Fruit fly (Drosophila melanogaster) whole organism, pupa: Measurements from ENCODE around the gene Cp15.

Experiments used
- CG14655 ChIP-seq: fragments of 200-800 bp; sonication (Bioruptor generic); optimal IDR thresholded peaks from 3 replicates; lab custom pipeline; 2017; ENCODE audit warnings: mild to moderate bottlenecking, missing biosample characterization, missing genetic modification reagents, missing genetic modification characterization
- CG15710 ChIP-seq: fragments of 200-800 bp; sonication (Bioruptor generic); optimal IDR thresholded peaks from 2 replicates; lab custom pipeline; 2018; ENCODE audit warnings: missing biosample characterization, mild to moderate bottlenecking, missing genetic modification characterization, moderate library complexity
- CG32121 ChIP-seq: fragments of 200-800 bp; sonication (Bioruptor generic); IDR thresholded peaks from 2 replicates; pipeline ENCODE4 v1.3.6; 2022; ENCODE audit warnings: missing biosample characterization, missing genetic modification characterization
- CG34367 ChIP-seq: fragments of 200-800 bp; sonication (Bioruptor generic); optimal IDR thresholded peaks from 2 replicates; lab custom pipeline; 2018; ENCODE audit warnings: missing biosample characterization, mild to moderate bottlenecking, missing genetic modification characterization
- CG4496 ChIP-seq: fragments of 200-800 bp; sonication (Bioruptor generic); IDR thresholded peaks from 3 replicates; pipeline ENCODE4 v1.3.6; 2022; ENCODE audit warnings: missing biosample characterization, missing genetic modification characterization
- CG8301 ChIP-seq: fragments of 200-800 bp; sonication (Bioruptor generic); optimal IDR thresholded peaks from 2 replicates; lab custom pipeline; 2018; ENCODE audit warnings: missing biosample characterization, mild to moderate bottlenecking, missing genetic modification characterization
- D1 ChIP-seq: fragments of 200-800 bp; sonication (Bioruptor generic); optimal IDR thresholded peaks from 2 replicates; lab custom pipeline; 2018; ENCODE audit warnings: missing biosample characterization, mild to moderate bottlenecking, missing genetic modification characterization, moderate library complexity
- EcR ChIP-seq: fragments of 200-800 bp; sonication (Bioruptor generic); optimal IDR thresholded peaks from 3 replicates; lab custom pipeline; 2019; ENCODE audit warnings: missing biosample characterization, missing genetic modification characterization, mild to moderate bottlenecking, moderate library complexity, missing genetic modification reagents
- Snoo ChIP-seq: fragments of 200-800 bp; sonication (Bioruptor generic); optimal IDR thresholded peaks from 3 replicates; lab custom pipeline; 2017; ENCODE audit warnings: missing biosample characterization, mild to moderate bottlenecking, missing genetic modification characterization, inconsistent platforms
- rn ChIP-seq: fragments of 200-800 bp; sonication (Bioruptor generic); IDR thresholded peaks from 2 replicates; pipeline ENCODE4 v1.3.6; 2022; ENCODE audit warnings: missing biosample characterization, missing genetic modification characterization

- TF ChIP-seq Snoo = peak; percentile 66
- peak; percentile 19 for TF ChIP-seq CG8301 (tag; lab: Kevin White, UChicago)
- peak; percentile 56; the same call in 2 of the 3 replicates for TF ChIP-seq CG4496 (GFP tag; lab: Robert Waterston, UW)
- peak; percentile 4 for TF ChIP-seq D1 (tag; lab: Kevin White, UChicago)
- peak; percentile 68 for TF ChIP-seq CG34367
- TF ChIP-seq CG15710 = peak; percentile 44
- peak; percentile 42 for TF ChIP-seq EcR (GFP tag; lab: Kevin White, UChicago)
- TF ChIP-seq CG14655 (GFP tag; lab: Kevin White, UChicago) = peak; percentile 61
- peak; percentile 57; the same call in 1 of the 2 replicates for TF ChIP-seq CG32121 (GFP tag; lab: Robert Waterston, UW)
- no peak for TF ChIP-seq rn
These were observed 25.8 kb upstream of the Cp15 start for dm6 chr3L:8702448-8702847.
